Worm (Caenorhabditis elegans) whole organism, L4 larva: ENCODE data around the gene H04D03.2.

Experiments
- F44E2.7 ChIP-seq: fragments of 200-800 bp; sonication (Bioruptor generic); IDR thresholded peaks from 2 replicates; pipeline ENCODE4 v2.1.2; 2022; ENCODE audit warnings: missing genetic modification characterization, missing compliant biosample characterization
- R02D3.7 ChIP-seq: fragments of 150-350 bp; sonication (generic microtip); optimal IDR thresholded peaks from 3 replicates; lab custom pipeline; 2014; ENCODE audit warnings: missing biosample characterization, missing genetic modification characterization
- T20F7.1 ChIP-seq: fragments of 200-800 bp; sonication (Bioruptor generic); optimal IDR thresholded peaks from 2 replicates; lab custom pipeline; 2018; ENCODE audit warnings: mild to moderate bottlenecking, missing genetic modification characterization, missing compliant biosample characterization
- Y48G9A.11 ChIP-seq: fragments of 200-800 bp; sonication (Bioruptor generic); IDR thresholded peaks from 2 replicates; pipeline ENCODE4 v1.3.6; 2022; ENCODE audit warnings: missing genetic modification reagents, missing genetic modification characterization, missing compliant biosample characterization
- Y75B8A.6 ChIP-seq: fragments of 200-800 bp; sonication (Bioruptor generic); IDR thresholded peaks from 2 replicates; pipeline ENCODE4 v1.3.6; 2022; ENCODE audit warnings: missing genetic modification reagents, missing genetic modification characterization, missing compliant biosample characterization
- ZK546.5 ChIP-seq, 2 experiments: sonication (generic microtip); optimal IDR thresholded peaks; 2 replicates each; lab custom pipeline; 2017; ENCODE audit warnings: missing biosample characterization in 2 of 2, missing genetic modification characterization in 2 of 2
- aha-1 ChIP-seq: fragments of 150-350 bp; peaks from one replicate; lab custom pipeline; 2014; ENCODE audit warnings: missing biosample characterization, missing genetic modification characterization
- ama-1 ChIP-seq: fragments of 150-350 bp; optimal IDR thresholded peaks from 2 replicates; lab custom pipeline; 2014; ENCODE audit warnings: inconsistent platforms, mixed read lengths
- ceh-28 ChIP-seq: fragments of 150-350 bp; optimal IDR thresholded peaks from 2 replicates; lab custom pipeline; 2014; ENCODE audit warnings: missing biosample characterization, missing genetic modification reagents, missing genetic modification characterization
- ceh-32 ChIP-seq: sonication (generic microtip); optimal IDR thresholded peaks from 2 replicates; lab custom pipeline; 2016; ENCODE audit warnings: mild to moderate bottlenecking, missing genetic modification characterization, missing compliant biosample characterization; ENCODE audit not compliant: poor library complexity
- ceh-62 ChIP-seq: sonication (generic microtip); optimal IDR thresholded peaks from 2 replicates; lab custom pipeline; 2017; ENCODE audit warnings: missing biosample characterization, missing genetic modification characterization
- ces-1 ChIP-seq: fragments of 150-350 bp; sonication (generic microtip); optimal IDR thresholded peaks from 4 replicates; lab custom pipeline; 2014; ENCODE audit warnings: missing biosample characterization, missing genetic modification reagents, missing genetic modification characterization
- cey-2 ChIP-seq: sonication (generic microtip); optimal IDR thresholded peaks from 3 replicates; lab custom pipeline; 2017; ENCODE audit warnings: missing genetic modification characterization, mild to moderate bottlenecking, missing compliant biosample characterization, antibody characterized with exemption, borderline replicate concordance; ENCODE audit not compliant: insufficient read depth
- ctbp-1 ChIP-seq: fragments of 200-800 bp; sonication (Bioruptor generic); IDR thresholded peaks from 2 replicates; pipeline ENCODE4 v1.3.6; 2022; ENCODE audit warnings: missing genetic modification reagents, missing genetic modification characterization, missing compliant biosample characterization
- daf-12 ChIP-seq: fragments of 150-350 bp; optimal IDR thresholded peaks from 2 replicates; lab custom pipeline; 2014; ENCODE audit warnings: missing biosample characterization, missing genetic modification reagents, missing genetic modification characterization
- dmd-6 ChIP-seq: fragments of 200-800 bp; sonication (Bioruptor generic); IDR thresholded peaks from 2 replicates; pipeline ENCODE4 v1.3.6; 2022; ENCODE audit warnings: missing genetic modification reagents, missing genetic modification characterization, missing compliant biosample characterization
- dmd-8 ChIP-seq: fragments of 200-800 bp; sonication (Bioruptor generic); IDR thresholded peaks from 2 replicates; pipeline ENCODE4 v1.3.6; 2022; ENCODE audit warnings: missing genetic modification characterization, missing compliant biosample characterization
- dmd-9 ChIP-seq: fragments of 200-800 bp; sonication (Bioruptor generic); IDR thresholded peaks from 2 replicates; pipeline ENCODE4 v1.3.6; 2022; ENCODE audit warnings: missing genetic modification reagents, missing genetic modification characterization, missing compliant biosample characterization
- fkh-10 ChIP-seq: fragments of 150-350 bp; optimal IDR thresholded peaks from 2 replicates; lab custom pipeline; 2014; ENCODE audit warnings: missing biosample characterization, missing genetic modification reagents, missing genetic modification characterization
- fos-1 ChIP-seq: fragments of 150-350 bp; optimal IDR thresholded peaks from 2 replicates; lab custom pipeline; 2014; ENCODE audit warnings: missing biosample characterization, missing genetic modification characterization
- hlh-11 ChIP-seq: fragments of 200-800 bp; sonication (Bioruptor generic); optimal IDR thresholded peaks from 2 replicates; lab custom pipeline; 2018; ENCODE audit warnings: mild to moderate bottlenecking, missing genetic modification characterization, missing compliant biosample characterization
- hlh-30 ChIP-seq: sonication (generic microtip); optimal IDR thresholded peaks from 2 replicates; lab custom pipeline; 2017; ENCODE audit warnings: antibody characterized with exemption, mild to moderate bottlenecking, missing genetic modification characterization, missing compliant biosample characterization; ENCODE audit not compliant: insufficient read depth
- jun-1 ChIP-seq: fragments of 150-350 bp; optimal IDR thresholded peaks from 2 replicates; lab custom pipeline; 2014; ENCODE audit warnings: missing biosample characterization, missing genetic modification reagents, missing genetic modification characterization
- lin-29 ChIP-seq: fragments of 200-800 bp; sonication (Bioruptor generic); IDR thresholded peaks from 2 replicates; pipeline ENCODE4 v1.3.6; 2022; ENCODE audit warnings: missing genetic modification reagents, missing genetic modification characterization, missing compliant biosample characterization
- lin-39 ChIP-seq: fragments of 150-350 bp; optimal IDR thresholded peaks from 2 replicates; lab custom pipeline; 2014; ENCODE audit warnings: missing biosample characterization, missing genetic modification reagents, missing genetic modification characterization
- mdl-1 ChIP-seq, 2 experiments: fragments of 150-350 bp in 1 of 2; sonication (generic microtip) in 1 of 2; optimal IDR thresholded peaks; 2 replicates each; lab custom pipeline; 2014 to 2017; ENCODE audit warnings: missing biosample characterization in 2 of 2, missing genetic modification characterization in 2 of 2
- mdt-29 ChIP-seq: fragments of 200-800 bp; sonication (Bioruptor generic); IDR thresholded peaks from 2 replicates; pipeline ENCODE4 v1.3.6; 2022; ENCODE audit warnings: missing genetic modification reagents, missing genetic modification characterization, missing compliant biosample characterization
- mep-1 ChIP-seq: fragments of 150-350 bp; sonication (generic microtip); optimal IDR thresholded peaks from 3 replicates; lab custom pipeline; 2014; ENCODE audit warnings: missing biosample characterization, missing genetic modification characterization
- mes-2 ChIP-seq: sonication (generic microtip); optimal IDR thresholded peaks from 2 replicates; lab custom pipeline; 2016; ENCODE audit warnings: missing genotype, mild to moderate bottlenecking, missing genetic modification characterization, missing compliant biosample characterization; ENCODE audit not compliant: poor library complexity, severe bottlenecking
- mxl-2 ChIP-seq: fragments of 200-800 bp; sonication (Bioruptor generic); conservative IDR thresholded peaks from 2 replicates; pipeline ENCODE4 v1.3.6; 2022; ENCODE audit warnings: missing genetic modification reagents, missing genetic modification characterization, missing compliant biosample characterization
- nhr-11 ChIP-seq: fragments of 150-350 bp; optimal IDR thresholded peaks from 2 replicates; lab custom pipeline; 2014; ENCODE audit warnings: missing biosample characterization, missing genetic modification characterization
- nhr-111 ChIP-seq: fragments of 200-800 bp; sonication (Bioruptor generic); optimal IDR thresholded peaks from 2 replicates; lab custom pipeline; 2018; ENCODE audit warnings: mild to moderate bottlenecking, missing genetic modification characterization, missing compliant biosample characterization
- nhr-237 ChIP-seq: sonication (generic microtip); optimal IDR thresholded peaks from 2 replicates; lab custom pipeline; 2017; ENCODE audit warnings: missing biosample characterization, missing genetic modification characterization
- nhr-25 ChIP-seq: sonication (generic microtip); optimal IDR thresholded peaks from 2 replicates; lab custom pipeline; 2017; ENCODE audit warnings: missing genetic modification characterization, mild to moderate bottlenecking, missing compliant biosample characterization, antibody characterized with exemption, moderate library complexity, borderline replicate concordance; ENCODE audit not compliant: insufficient read depth
- nhr-41 ChIP-seq: fragments of 200-800 bp; sonication (Bioruptor generic); IDR thresholded peaks from 2 replicates; pipeline ENCODE4 v1.3.6; 2022; ENCODE audit warnings: missing genetic modification reagents, missing genetic modification characterization, missing compliant biosample characterization
- pha-4 ChIP-seq, 2 experiments: fragments of 150-350 bp in 1 of 2; fragments of 200-800 bp in 1 of 2; sonication (Bioruptor generic) in 1 of 2; IDR thresholded peaks in 1 of 2; optimal IDR thresholded peaks in 1 of 2; 2 replicates each; pipeline versions ENCODE4 v1.3.6 to Lab custom; 2014 to 2022; ENCODE audit warnings: missing genetic modification characterization in 2 of 2, missing genetic modification reagents in 2 of 2, missing biosample characterization in 1 of 2, missing compliant biosample characterization in 1 of 2
- rbr-2 ChIP-seq: sonication (generic microtip); optimal IDR thresholded peaks from 2 replicates; lab custom pipeline; 2016; ENCODE audit warnings: missing genotype, missing genetic modification characterization, missing compliant biosample characterization
- skn-1 ChIP-seq: fragments of 150-350 bp; optimal IDR thresholded peaks from 2 replicates; lab custom pipeline; 2014; ENCODE audit warnings: missing biosample characterization, missing genetic modification characterization
- snpc-1.2 ChIP-seq: fragments of 200-800 bp; sonication (Bioruptor generic); IDR thresholded peaks from 2 replicates; pipeline ENCODE4 v1.3.6; 2022; ENCODE audit warnings: missing genetic modification reagents, missing genetic modification characterization, missing compliant biosample characterization
- snpc-4 ChIP-seq: fragments of 150-350 bp; optimal IDR thresholded peaks from 2 replicates; lab custom pipeline; 2014; ENCODE audit warnings: missing biosample characterization, missing genetic modification characterization
- spr-1 ChIP-seq: sonication (generic microtip); optimal IDR thresholded peaks from 2 replicates; lab custom pipeline; 2016; ENCODE audit warnings: mild to moderate bottlenecking, missing genetic modification characterization, missing compliant biosample characterization
- spr-3 ChIP-seq: fragments of 200-800 bp; sonication (Bioruptor generic); optimal IDR thresholded peaks from 2 replicates; lab custom pipeline; 2018; ENCODE audit warnings: mild to moderate bottlenecking, missing genetic modification characterization, missing compliant biosample characterization
- tag-97 ChIP-seq: fragments of 200-800 bp; sonication (Bioruptor generic); IDR thresholded peaks from 2 replicates; pipeline ENCODE4 v1.3.6; 2022; ENCODE audit warnings: missing genetic modification characterization, missing compliant biosample characterization
- unc-39 ChIP-seq: sonication (generic microtip); optimal IDR thresholded peaks from 2 replicates; lab custom pipeline; 2017; ENCODE audit warnings: missing biosample characterization, missing genetic modification characterization
- unc-62 ChIP-seq, 3 experiments: fragments of 150-350 bp in 1 of 3; sonication (generic microtip); optimal IDR thresholded peaks in 2 of 3; peaks in 1 of 3; 1 replicate in 1 of 3; 2 replicates in 2 of 3; lab custom pipeline; 2014 to 2017; ENCODE audit warnings: missing biosample characterization in 3 of 3, missing genetic modification characterization in 3 of 3, missing genetic modification reagents in 3 of 3, missing genotype in 1 of 3
- zfp-2 ChIP-seq: sonication (generic microtip); optimal IDR thresholded peaks from 2 replicates; lab custom pipeline; 2016; ENCODE audit warnings: mild to moderate bottlenecking, missing genetic modification characterization, missing compliant biosample characterization
- zfp-3 ChIP-seq: fragments of 200-800 bp; sonication (Bioruptor generic); conservative IDR thresholded peaks from 2 replicates; pipeline ENCODE4 v1.3.6; 2022; ENCODE audit warnings: missing genetic modification reagents, missing genetic modification characterization, missing compliant biosample characterization
- zip-11 ChIP-seq: fragments of 200-800 bp; sonication (Bioruptor generic); IDR thresholded peaks from 2 replicates; pipeline ENCODE4 v1.3.6; 2022; ENCODE audit warnings: missing genetic modification characterization, missing compliant biosample characterization

H04D03.2 gene

ce11 chrIII:10407198-10407663 lies 35.0 kb downstream of the H04D03.2 start, which contains the start of gene hat-1 (continued):
- peak; percentile 92 for TF ChIP-seq zfp-2 (tag; lab: Kevin White, UChicago)
- TF ChIP-seq pha-4 (GFP tag; IDR thresholded peaks at IDR 0.05; lab: Robert Waterston, UW): peak; percentile 74; the same call in 1 of the 2 replicates
- TF ChIP-seq pha-4 (tag; optimal IDR thresholded peaks at IDR 0.05; lab: Kevin White, UChicago): no peak
- TF ChIP-seq dmd-9 (GFP tag; lab: Robert Waterston, UW): peak; percentile 94
- TF ChIP-seq skn-1: no peak
- peak; percentile 92 for TF ChIP-seq mes-2 (tag; lab: Kevin White, UChicago)
- TF ChIP-seq tag-97 (GFP tag; lab: Robert Waterston, UW): no peak
- no peak for TF ChIP-seq ces-1 (GFP tag; lab: Kevin White, UChicago)
- peak; percentile 57 for TF ChIP-seq jun-1 (tag; lab: Kevin White, UChicago)
- TF ChIP-seq daf-12 (tag; lab: Kevin White, UChicago): no peak
- TF ChIP-seq Y75B8A.6 (GFP tag; lab: Robert Waterston, UW): no peak
- TF ChIP-seq spr-1 (tag; lab: Kevin White, UChicago): peak; percentile 89
- TF ChIP-seq zip-11: no peak
- TF ChIP-seq spr-3 (GFP tag; lab: Kevin White, UChicago): peak; percentile 84
- no peak for TF ChIP-seq nhr-111
- TF ChIP-seq unc-39 (tag; lab: Kevin White, UChicago): no peak
- no peak for TF ChIP-seq ceh-62
- TF ChIP-seq ama-1 (lab: Kevin White, UChicago): no peak

ce11 chrIII:10404918-10405317 lies 37.3 kb downstream of the H04D03.2 start, which contains the start of the genes M03C11.3 and chl-1:
M03C11.3 (plus strand) TSS chrIII:10405070.
chl-1 (minus strand) TSS chrIII:10405240.
- no peak for TF ChIP-seq ctbp-1
- no peak for TF ChIP-seq dmd-8 (GFP tag; lab: Robert Waterston, UW)
- no peak for TF ChIP-seq Y48G9A.11 (GFP tag; lab: Robert Waterston, UW)
- TF ChIP-seq hlh-11: no peak
- no peak for TF ChIP-seq mdt-29 (GFP tag; lab: Robert Waterston, UW)
- TF ChIP-seq unc-39 (tag; lab: Kevin White, UChicago): no peak
- no peak for TF ChIP-seq snpc-4 (tag; lab: Kevin White, UChicago)
- no peak for TF ChIP-seq dmd-6 (GFP tag; lab: Robert Waterston, UW)
- no peak for TF ChIP-seq aha-1 (tag; lab: Kevin White, UChicago)
- no peak for TF ChIP-seq ceh-32 (tag; lab: Kevin White, UChicago)
- TF ChIP-seq nhr-25: no peak
- no peak for TF ChIP-seq fos-1
- TF ChIP-seq unc-62 (GFP tag; optimal IDR thresholded peaks at IDR 0.05 in 1 of 2; lab: Kevin White, UChicago): no peak
- no peak for TF ChIP-seq unc-62 (tag; optimal IDR thresholded peaks at IDR 0.05; lab: Kevin White, UChicago)
- no peak for TF ChIP-seq hlh-30
- no peak for TF ChIP-seq lin-39 (tag; lab: Kevin White, UChicago)
- TF ChIP-seq nhr-237: no peak
- TF ChIP-seq T20F7.1 (GFP tag; lab: Kevin White, UChicago): no peak
- no peak for TF ChIP-seq nhr-111
- no peak for TF ChIP-seq mxl-2 (GFP tag; lab: Robert Waterston, UW)
- TF ChIP-seq F44E2.7: no peak

ce11 chrIII:10398919-10399318 lies 43.3 kb downstream of the H04D03.2 start:
- no peak for TF ChIP-seq ZK546.5 (tag; optimal IDR thresholded peaks at IDR 0.05; lab: Kevin White, UChicago)
- no peak for TF ChIP-seq R02D3.7
- TF ChIP-seq ctbp-1: no peak
- TF ChIP-seq mdl-1 (tag; optimal IDR thresholded peaks at IDR 0.05; lab: Kevin White, UChicago): peak in 1 of 2 experiments; percentile 68
- no peak for TF ChIP-seq lin-29
- TF ChIP-seq ceh-28 (tag; lab: Kevin White, UChicago): no peak
- peak; percentile 35 for TF ChIP-seq mep-1
- TF ChIP-seq rbr-2 (tag; lab: Kevin White, UChicago): peak; percentile 8
- TF ChIP-seq mes-2 (tag; lab: Kevin White, UChicago): peak; percentile 21
- no peak for TF ChIP-seq ces-1 (GFP tag; lab: Kevin White, UChicago)
- no peak for TF ChIP-seq snpc-1.2 (GFP tag; lab: Robert Waterston, UW)
- TF ChIP-seq zfp-3 (GFP tag; lab: Robert Waterston, UW): no peak
- TF ChIP-seq cey-2 (tag; lab: Kevin White, UChicago): no peak
- TF ChIP-seq fkh-10: peak; percentile 38
- no peak for TF ChIP-seq dmd-9 (GFP tag; lab: Robert Waterston, UW)
- TF ChIP-seq nhr-41: no peak
- no peak for TF ChIP-seq ceh-62
- TF ChIP-seq nhr-11 (tag; lab: Kevin White, UChicago): no peak
